Fruit fly (Drosophila melanogaster): ENCODE results near the gene CG44261.

The CG44261 gene

DNA sequence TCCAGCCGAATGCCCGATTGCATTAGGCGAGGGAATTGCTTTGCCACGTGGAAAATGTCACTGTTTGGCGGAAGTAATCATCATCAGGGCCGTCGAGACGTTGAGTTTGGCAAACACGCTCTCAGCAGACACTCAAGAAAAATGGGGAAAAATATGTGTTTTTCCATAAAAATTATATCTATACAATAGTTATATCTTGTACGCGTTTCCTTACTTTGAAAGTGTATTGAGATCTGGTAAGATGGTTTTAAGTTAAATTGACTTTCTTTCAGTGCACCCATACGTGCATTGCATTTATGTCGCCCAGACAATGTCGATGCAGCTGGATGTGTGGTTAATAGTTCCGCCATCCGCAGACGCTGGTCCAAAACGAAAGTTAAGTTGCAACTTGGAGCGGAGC, 22.0 kb downstream of the CG44261 start:
- TF ChIP-seq CG6163 (GFP tag; IDR thresholded peaks at IDR 0.05) (peak; percentile 53; the same call in 2 of the 3 replicates), dsx (GFP tag; optimal IDR thresholded peaks at IDR 0.05; ENCODE audit: poor library complexity, severe bottlenecking) (no peak), CG15336 (GFP tag; IDR thresholded peaks at IDR 0.05) (peak; percentile 55), acj6 (GFP tag; optimal IDR thresholded peaks at IDR 0.05) (peak; percentile 9), CG31627 (GFP tag; optimal IDR thresholded peaks at IDR 0.05) (no peak), Hr4 (GFP tag; optimal IDR thresholded peaks at IDR 0.05) (peak; percentile 51), fkh (GFP tag; optimal IDR thresholded peaks at IDR 0.05) (no peak), Eip78C (GFP tag) (peak; percentile 74), eg (GFP tag; IDR thresholded peaks at IDR 0.05) (peak; percentile 58; the same call in 1 of the 3 replicates), CG32006 (GFP tag; optimal IDR thresholded peaks at IDR 0.05) (peak; percentile 50), achi (GFP tag; optimal IDR thresholded peaks at IDR 0.05) (peak; percentile 12), CG8119 (GFP tag; IDR thresholded peaks at IDR 0.05) (peak; percentile 59), Gug (GFP tag; IDR thresholded peaks at IDR 0.05) (0 out of 2 replicates have a peak, but pooled peaks have one; percentile 30)

DNA sequence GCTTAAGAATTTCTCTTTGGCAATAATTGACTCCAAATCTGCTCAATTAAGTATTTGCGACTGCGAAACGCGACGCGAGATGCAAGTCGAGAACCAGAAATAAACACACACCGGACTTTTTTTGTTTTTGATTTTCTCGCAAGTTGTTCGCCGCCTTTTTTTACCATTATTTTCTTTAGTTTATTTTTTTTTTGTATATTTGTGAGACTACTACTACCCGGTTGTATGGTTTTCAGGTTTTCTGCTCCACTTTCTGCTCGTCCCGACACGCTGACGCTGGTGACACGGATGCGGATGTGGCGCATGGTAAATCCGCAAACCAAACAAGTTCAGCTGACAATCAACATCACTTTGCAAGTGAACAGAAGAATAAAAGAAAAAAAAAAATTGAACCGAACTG, 27.0 kb downstream of the CG44261 start:
- TF ChIP-seq spab (GFP tag; optimal IDR thresholded peaks at IDR 0.05) (peak; percentile 39), Eip78C (GFP tag) (peak; percentile 75), CG1621 (tag; optimal IDR thresholded peaks at IDR 0.05) (peak; percentile 20), CG4318 (GFP tag; optimal IDR thresholded peaks at IDR 0.05) (no peak), ss (GFP tag; optimal IDR thresholded peaks at IDR 0.05) (peak; percentile 78 to 80), CG9139 (GFP tag; optimal IDR thresholded peaks at IDR 0.05) (peak; percentile 75), CG6276 (GFP tag; optimal IDR thresholded peaks at IDR 0.05) (peak; percentile 38), CG10669 (GFP tag; optimal IDR thresholded peaks at IDR 0.05) (peak; percentile 12), fkh (GFP tag; optimal IDR thresholded peaks at IDR 0.05) (no peak), CG31627 (GFP tag; optimal IDR thresholded peaks at IDR 0.05) (no peak), CG3919 (GFP tag; optimal IDR thresholded peaks at IDR 0.05) (peak; percentile 11), CG8119 (GFP tag; IDR thresholded peaks at IDR 0.05) (peak; percentile 52; the same call in 2 of the 3 replicates), Smox (GFP tag; optimal IDR thresholded peaks at IDR 0.05) (no peak), CG6808 (GFP tag; optimal IDR thresholded peaks at IDR 0.05) (peak; percentile 71), CG16779 (tag; optimal IDR thresholded peaks at IDR 0.05) (peak; percentile 2), pdm3 (GFP tag; optimal IDR thresholded peaks at IDR 0.05) (no peak), Gug (GFP tag; IDR thresholded peaks at IDR 0.05) (no peak), dsx (GFP tag; optimal IDR thresholded peaks at IDR 0.05; ENCODE audit: poor library complexity, severe bottlenecking) (peak; percentile 37), Ets21C (GFP tag; optimal IDR thresholded peaks at IDR 0.05) (no peak), CG6163 (GFP tag; IDR thresholded peaks at IDR 0.05) (peak; percentile 51; the same call in 2 of the 3 replicates), CG15336 (GFP tag; IDR thresholded peaks at IDR 0.05) (0 out of 2 replicates have a peak, but pooled peaks have one; percentile 13), esn (GFP tag; optimal IDR thresholded peaks at IDR 0.05) (no peak), CG6854 (GFP tag; optimal IDR thresholded peaks at IDR 0.05) (peak; percentile 29)

DNA sequence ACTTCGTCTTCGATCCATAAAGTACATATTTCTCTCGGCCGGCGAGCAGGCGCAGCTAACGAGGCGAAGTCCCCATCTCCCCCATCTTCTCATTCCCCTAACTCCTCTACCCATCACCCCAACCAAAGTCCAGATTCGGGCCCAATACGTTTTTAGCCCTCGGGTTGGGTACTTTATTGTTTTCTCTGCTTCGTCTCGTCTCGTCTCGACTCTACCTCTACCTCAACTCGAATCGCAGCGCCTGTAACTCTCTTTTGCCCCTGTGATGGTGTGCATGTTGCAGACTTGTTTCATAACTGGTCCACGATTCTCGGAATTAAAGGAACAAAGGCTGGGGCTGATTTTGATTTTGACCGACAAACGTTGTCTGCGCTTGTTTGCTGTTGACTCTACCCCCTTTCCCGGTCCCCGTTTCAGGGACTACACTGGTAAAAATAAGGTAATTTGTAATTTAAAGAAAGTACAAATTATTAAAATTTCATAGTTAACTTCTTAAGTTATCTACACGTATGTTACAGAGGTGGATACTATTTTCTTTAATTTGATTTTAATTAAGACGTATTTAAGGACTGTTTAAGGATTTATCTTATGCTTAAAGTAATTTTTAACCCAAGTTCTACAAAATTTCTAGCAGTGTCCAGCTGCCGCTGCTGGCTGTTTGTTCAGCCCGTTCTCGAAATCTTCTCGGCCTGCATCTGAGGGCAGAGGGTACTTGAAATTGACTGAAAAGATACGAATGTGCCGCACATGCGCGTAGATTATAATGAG, 29.1 kb downstream of the CG44261 start:
- TF ChIP-seq CG34406 (GFP tag; optimal IDR thresholded peaks at IDR 0.05) = peak; percentile 89
- TF ChIP-seq dac (GFP tag; optimal IDR thresholded peaks at IDR 0.05) = no peak
- peak; percentile 61 for TF ChIP-seq CG32006 (GFP tag; optimal IDR thresholded peaks at IDR 0.05)
- peak; percentile 17 for TF ChIP-seq CG4318 (GFP tag; optimal IDR thresholded peaks at IDR 0.05)
- peak; percentile 71 for TF ChIP-seq OdsH (GFP tag; optimal IDR thresholded peaks at IDR 0.05)
- 0 out of 2 replicates have a peak, but pooled peaks have one; percentile 26 for TF ChIP-seq CG11294 (GFP tag; IDR thresholded peaks at IDR 0.05)
- peak; percentile 90 for TF ChIP-seq CG6808 (GFP tag; optimal IDR thresholded peaks at IDR 0.05)
- peak; percentile 64 for TF ChIP-seq CG8319 (GFP tag; optimal IDR thresholded peaks at IDR 0.05)
- peak; percentile 70; the same call in 2 of the 3 replicates for TF ChIP-seq CG6163 (GFP tag; IDR thresholded peaks at IDR 0.05)
- peak; percentile 89 for TF ChIP-seq Eip75B (GFP tag; optimal IDR thresholded peaks at IDR 0.05)
- peak; percentile 90 for TF ChIP-seq CG10631 (GFP tag; optimal IDR thresholded peaks at IDR 0.05)
- TF ChIP-seq Ets96B (tag; optimal IDR thresholded peaks at IDR 0.05) = peak; percentile 88
- TF ChIP-seq CG6854 (GFP tag; optimal IDR thresholded peaks at IDR 0.05) = peak; percentile 81
- TF ChIP-seq spab (GFP tag; optimal IDR thresholded peaks at IDR 0.05) = peak; percentile 90
- peak; percentile 75 for TF ChIP-seq CG1621 (tag; optimal IDR thresholded peaks at IDR 0.05)
- TF ChIP-seq Ets21C (GFP tag; optimal IDR thresholded peaks at IDR 0.05) = peak; percentile 74
- peak; percentile 88 for TF ChIP-seq Smox (GFP tag; optimal IDR thresholded peaks at IDR 0.05)
- TF ChIP-seq CG15336 (GFP tag; IDR thresholded peaks at IDR 0.05) = peak; percentile 42; the same call in 1 of the 2 replicates
- TF ChIP-seq Hr38 (GFP tag; optimal IDR thresholded peaks at IDR 0.05) = no peak
- TF ChIP-seq CG11762 (GFP tag; optimal IDR thresholded peaks at IDR 0.05; ENCODE audit: insufficient read depth) = peak; percentile 70
- TF ChIP-seq lz (GFP tag; optimal IDR thresholded peaks at IDR 0.05) = peak; percentile 92
- peak; percentile 90 for TF ChIP-seq vri (GFP tag; optimal IDR thresholded peaks at IDR 0.05)
- TF ChIP-seq CG8119 (GFP tag; IDR thresholded peaks at IDR 0.05) = peak; percentile 54; the same call in 2 of the 3 replicates
- peak; percentile 91 for TF ChIP-seq Met (GFP tag; optimal IDR thresholded peaks at IDR 0.05)
- TF ChIP-seq CG6276 (GFP tag; optimal IDR thresholded peaks at IDR 0.05) = peak; percentile 23
- TF ChIP-seq Sox102F (GFP tag; optimal IDR thresholded peaks at IDR 0.05) = peak; percentile 91
- peak; percentile 76 for TF ChIP-seq Hr39 (GFP tag; optimal IDR thresholded peaks at IDR 0.05)
- TF ChIP-seq esn (GFP tag; optimal IDR thresholded peaks at IDR 0.05) = peak; percentile 95
